Worm (Caenorhabditis elegans) whole organism, mixed stage, embryonic: ENCODE results near the gene best-9.

ENCODE experiments used
- M03D4.4 ChIP-seq: sonication (generic microtip); optimal IDR thresholded peaks from 2 replicates; lab custom pipeline; 2017; ENCODE audit warnings: mild to moderate bottlenecking, missing genetic modification characterization, missing compliant biosample characterization
- bed-3 ChIP-seq: fragments of 200-800 bp; sonication (Bioruptor generic); optimal IDR thresholded peaks from 3 replicates; lab custom pipeline; 2018; ENCODE audit warnings: mild to moderate bottlenecking, missing genetic modification characterization, moderate library complexity, missing compliant biosample characterization
- blmp-1 ChIP-seq: fragments of 150-350 bp; optimal IDR thresholded peaks from 2 replicates; lab custom pipeline; 2014; ENCODE audit warnings: missing biosample characterization, missing genetic modification characterization
- ceh-39 ChIP-seq: fragments of 150-350 bp; optimal IDR thresholded peaks from 2 replicates; lab custom pipeline; 2014; ENCODE audit warnings: missing biosample characterization, missing genetic modification characterization
- ceh-43 ChIP-seq: fragments of 200-800 bp; sonication (Bioruptor generic); optimal IDR thresholded peaks from 2 replicates; lab custom pipeline; 2018; ENCODE audit warnings: mild to moderate bottlenecking, missing genetic modification characterization, moderate library complexity, missing compliant biosample characterization
- ceh-83 ChIP-seq: fragments of 200-800 bp; sonication (Bioruptor generic); optimal IDR thresholded peaks from 2 replicates; lab custom pipeline; 2018; ENCODE audit warnings: mild to moderate bottlenecking, missing genetic modification characterization, missing compliant biosample characterization
- ces-1 ChIP-seq: fragments of 150-350 bp; optimal IDR thresholded peaks from 2 replicates; lab custom pipeline; 2014; ENCODE audit warnings: missing biosample characterization, missing genetic modification reagents, missing genetic modification characterization
- cnd-1 ChIP-seq: fragments of 200-800 bp; sonication (Bioruptor generic); optimal IDR thresholded peaks from 2 replicates; lab custom pipeline; 2018; ENCODE audit warnings: mild to moderate bottlenecking, missing genetic modification characterization, missing compliant biosample characterization
- drap-1 ChIP-seq: fragments of 200-800 bp; sonication (Bioruptor generic); optimal IDR thresholded peaks from 3 replicates; lab custom pipeline; 2018; ENCODE audit warnings: mild to moderate bottlenecking, missing genetic modification characterization, missing compliant biosample characterization
- elt-3 ChIP-seq: fragments of 150-350 bp; optimal IDR thresholded peaks from 2 replicates; lab custom pipeline; 2014; ENCODE audit warnings: missing biosample characterization, missing genetic modification characterization
- flh-1 ChIP-seq: fragments of 200-800 bp; sonication (Bioruptor generic); optimal IDR thresholded peaks from 2 replicates; lab custom pipeline; 2018; ENCODE audit warnings: mild to moderate bottlenecking, missing genetic modification characterization, moderate library complexity, missing compliant biosample characterization
- hlh-1 ChIP-seq: fragments of 150-350 bp; optimal IDR thresholded peaks from 2 replicates; lab custom pipeline; 2014; ENCODE audit warnings: missing biosample characterization, missing genetic modification reagents, missing genetic modification characterization
- lin-13 ChIP-seq: fragments of 150-350 bp; optimal IDR thresholded peaks from 2 replicates; lab custom pipeline; 2014; ENCODE audit warnings: missing biosample characterization, missing genetic modification characterization
- lin-32 ChIP-seq: fragments of 200-800 bp; sonication (Bioruptor generic); optimal IDR thresholded peaks from 2 replicates; lab custom pipeline; 2018; ENCODE audit warnings: mild to moderate bottlenecking, missing genetic modification characterization, missing compliant biosample characterization
- mab-5 ChIP-seq: fragments of 150-350 bp; optimal IDR thresholded peaks from 2 replicates; lab custom pipeline; 2014; ENCODE audit warnings: missing biosample characterization, missing genetic modification characterization
- mep-1 ChIP-seq: fragments of 150-350 bp; optimal IDR thresholded peaks from 2 replicates; lab custom pipeline; 2017; ENCODE audit warnings: missing biosample characterization, missing genetic modification reagents, missing genetic modification characterization, inconsistent platforms
- mls-2 ChIP-seq: sonication (generic microtip); optimal IDR thresholded peaks from 2 replicates; lab custom pipeline; 2016; ENCODE audit warnings: mild to moderate bottlenecking, missing genetic modification characterization, moderate library complexity, missing compliant biosample characterization
- nhr-12 ChIP-seq: fragments of 150-350 bp; optimal IDR thresholded peaks from 2 replicates; lab custom pipeline; 2014; ENCODE audit warnings: missing biosample characterization, missing genetic modification characterization
- nhr-2 ChIP-seq: fragments of 150-350 bp; optimal IDR thresholded peaks from 2 replicates; lab custom pipeline; 2014; ENCODE audit warnings: missing biosample characterization, missing genetic modification characterization
- nhr-28 ChIP-seq: fragments of 150-350 bp; optimal IDR thresholded peaks from 2 replicates; lab custom pipeline; 2014; ENCODE audit warnings: missing biosample characterization, missing genetic modification characterization
- nhr-76 ChIP-seq: sonication (generic microtip); optimal IDR thresholded peaks from 2 replicates; lab custom pipeline; 2017; ENCODE audit warnings: missing biosample characterization, missing genetic modification characterization
- pha-4 ChIP-seq: fragments of 150-350 bp; optimal IDR thresholded peaks from 2 replicates; lab custom pipeline; 2018; ENCODE audit warnings: missing biosample characterization, missing genetic modification reagents, missing genetic modification characterization
- sem-2 ChIP-seq: fragments of 200-800 bp; sonication (Bioruptor generic); optimal IDR thresholded peaks from 2 replicates; lab custom pipeline; 2018; ENCODE audit warnings: mild to moderate bottlenecking, missing genetic modification characterization, missing compliant biosample characterization
- snpc-4 ChIP-seq: fragments of 150-350 bp; optimal IDR thresholded peaks from 2 replicates; lab custom pipeline; 2014; ENCODE audit warnings: missing biosample characterization, missing genetic modification characterization
- sptf-1 ChIP-seq: sonication (generic microtip); optimal IDR thresholded peaks from 2 replicates; lab custom pipeline; 2017; ENCODE audit warnings: mild to moderate bottlenecking, missing genetic modification characterization, moderate library complexity, missing compliant biosample characterization
- tbx-8 ChIP-seq: fragments of 200-800 bp; sonication (Bioruptor generic); optimal IDR thresholded peaks from 2 replicates; lab custom pipeline; 2018; ENCODE audit warnings: mild to moderate bottlenecking, missing genetic modification characterization, moderate library complexity, missing compliant biosample characterization
- unc-120 ChIP-seq: sonication (generic microtip); optimal IDR thresholded peaks from 2 replicates; lab custom pipeline; 2017; ENCODE audit warnings: missing genetic modification characterization, missing compliant biosample characterization; ENCODE audit not compliant: poor library complexity, severe bottlenecking
- unc-39 ChIP-seq: fragments of 150-350 bp; optimal IDR thresholded peaks from 2 replicates; lab custom pipeline; 2014; ENCODE audit warnings: missing biosample characterization, missing genetic modification characterization
- zip-8 ChIP-seq: fragments of 150-350 bp; optimal IDR thresholded peaks from 2 replicates; lab custom pipeline; 2014; ENCODE audit warnings: missing biosample characterization, missing genetic modification characterization

The best-9 gene

DNA sequence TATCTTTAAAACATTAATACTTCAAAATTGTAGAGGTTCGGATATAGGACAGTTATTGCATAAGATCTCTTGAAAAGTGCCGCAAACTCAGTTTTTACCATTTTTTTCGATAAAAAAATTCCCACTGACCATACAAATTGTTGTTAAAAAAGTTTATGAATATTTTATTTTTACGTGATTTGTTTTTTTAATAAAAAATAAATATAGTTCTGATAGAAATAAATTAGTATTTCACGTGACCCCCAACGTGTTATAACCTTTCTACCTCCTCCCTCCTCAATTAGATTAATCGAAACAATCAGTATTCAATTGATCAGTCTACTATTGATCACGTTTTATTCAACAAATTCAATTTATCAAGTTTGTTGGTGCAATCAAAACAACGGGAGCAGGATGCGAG lies 29.1 kb upstream of the best-9 start, which contains the start of gene C01G5.4:
Gene C01G5.4 (plus strand): TSS at position 301 of the 400 bp plus-strand sequence.
- TF ChIP-seq ceh-83 (GFP tag; lab: Kevin White, UChicago) (no peak), mls-2 (tag; lab: Kevin White, UChicago) (no peak), pha-4 (tag; lab: Kevin White, UChicago) (no peak), snpc-4 (tag; lab: Kevin White, UChicago) (no peak), tbx-8 (GFP tag; lab: Kevin White, UChicago) (no peak), nhr-2 (tag; lab: Kevin White, UChicago) (no peak), drap-1 (GFP tag; lab: Kevin White, UChicago) (no peak), sem-2 (GFP tag; lab: Kevin White, UChicago) (no peak), zip-8 (tag; lab: Kevin White, UChicago) (no peak), mep-1 (tag; lab: Kevin White, UChicago) (no peak), lin-32 (GFP tag; lab: Kevin White, UChicago) (no peak), elt-3 (tag; lab: Kevin White, UChicago) (no peak), bed-3 (no peak), nhr-76 (tag; lab: Kevin White, UChicago) (no peak), M03D4.4 (tag; lab: Kevin White, UChicago) (no peak)
- TF ChIP-seq, all 35 proteins: peak for 0

DNA sequence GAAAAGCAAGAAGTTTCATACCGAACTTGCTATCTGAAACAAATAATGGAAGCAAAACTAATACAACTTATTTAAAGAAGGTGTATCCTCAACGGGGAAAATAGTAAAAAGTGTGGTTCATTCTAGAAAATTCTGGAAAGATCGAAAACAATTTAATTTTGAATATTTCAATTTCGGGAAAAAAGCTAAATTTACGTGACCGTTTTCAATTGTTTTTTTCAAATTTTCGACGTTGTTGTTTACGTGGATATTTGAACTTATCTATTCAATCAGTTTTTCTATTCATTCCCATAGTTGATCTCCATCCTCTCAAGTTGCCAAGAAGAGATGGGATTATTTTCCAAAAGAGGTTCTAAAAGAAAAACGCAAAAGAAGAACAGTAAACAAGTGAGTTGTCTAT lies 24.6 kb upstream of the best-9 start, which contains the start of gene C01G5.3:
Gene C01G5.3 (plus strand): TSS at position 301 of the 400 bp plus-strand sequence.
- TF ChIP-seq mls-2 (tag; lab: Kevin White, UChicago), result no peak
- TF ChIP-seq unc-120 (tag; lab: Kevin White, UChicago), result no peak
- no peak for TF ChIP-seq mab-5 (tag; lab: Kevin White, UChicago)
- TF ChIP-seq mep-1 (tag; lab: Kevin White, UChicago), result no peak
- TF ChIP-seq pha-4 (tag; lab: Kevin White, UChicago), result no peak
- TF ChIP-seq ceh-43, result no peak
- no peak for TF ChIP-seq ceh-39 (tag; lab: Kevin White, UChicago)
- TF ChIP-seq unc-39 (tag; lab: Kevin White, UChicago), result no peak
- TF ChIP-seq hlh-1 (tag; lab: Kevin White, UChicago), result no peak
- no peak for TF ChIP-seq ces-1 (GFP tag; lab: Kevin White, UChicago)
- TF ChIP-seq lin-13 (tag; lab: Kevin White, UChicago), result no peak
- no peak for TF ChIP-seq sem-2 (GFP tag; lab: Kevin White, UChicago)
- TF ChIP-seq M03D4.4 (tag; lab: Kevin White, UChicago), result no peak
- no peak for TF ChIP-seq bed-3
- no peak for TF ChIP-seq nhr-28 (tag; lab: Kevin White, UChicago)
- TF ChIP-seq nhr-2 (tag; lab: Kevin White, UChicago), result no peak
- TF ChIP-seq, all 35 proteins: peak for 0

DNA sequence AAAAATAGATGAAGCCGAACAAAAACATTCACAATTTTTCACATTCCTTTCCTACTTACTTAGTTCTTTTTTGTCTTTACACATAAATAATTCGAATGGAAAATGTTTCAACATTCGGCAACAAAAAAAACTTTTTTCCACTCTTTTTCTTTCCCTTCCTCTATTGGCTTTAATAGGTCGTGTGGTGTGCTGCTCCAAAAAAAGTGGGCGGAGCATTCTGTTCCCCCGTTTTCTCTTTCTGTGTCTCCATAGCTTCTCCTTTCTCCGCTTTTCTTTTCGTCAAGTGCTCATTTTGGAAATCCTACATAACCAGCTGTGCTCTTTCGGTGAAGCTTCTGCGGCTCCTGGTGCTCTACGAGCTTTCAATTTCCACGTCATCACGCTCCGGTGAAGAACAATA lies 19.1 kb upstream of the best-9 start, which contains the start of gene C01G5.25:
Gene C01G5.25 (plus strand): TSS at position 250 of the 400 bp plus-strand sequence.
- TF ChIP-seq cnd-1 (tag; lab: Kevin White, UChicago) (no peak), sptf-1 (tag; lab: Kevin White, UChicago) (no peak), nhr-28 (tag; lab: Kevin White, UChicago) (no peak), lin-13 (tag; lab: Kevin White, UChicago) (no peak), blmp-1 (tag; lab: Kevin White, UChicago) (no peak), zip-8 (tag; lab: Kevin White, UChicago) (no peak), drap-1 (GFP tag; lab: Kevin White, UChicago) (no peak), flh-1 (GFP tag; lab: Kevin White, UChicago) (no peak), tbx-8 (GFP tag; lab: Kevin White, UChicago) (no peak), ces-1 (GFP tag; lab: Kevin White, UChicago) (no peak), lin-32 (GFP tag; lab: Kevin White, UChicago) (no peak), sem-2 (GFP tag; lab: Kevin White, UChicago) (no peak), nhr-2 (tag; lab: Kevin White, UChicago) (no peak), pha-4 (tag; lab: Kevin White, UChicago) (no peak)

DNA sequence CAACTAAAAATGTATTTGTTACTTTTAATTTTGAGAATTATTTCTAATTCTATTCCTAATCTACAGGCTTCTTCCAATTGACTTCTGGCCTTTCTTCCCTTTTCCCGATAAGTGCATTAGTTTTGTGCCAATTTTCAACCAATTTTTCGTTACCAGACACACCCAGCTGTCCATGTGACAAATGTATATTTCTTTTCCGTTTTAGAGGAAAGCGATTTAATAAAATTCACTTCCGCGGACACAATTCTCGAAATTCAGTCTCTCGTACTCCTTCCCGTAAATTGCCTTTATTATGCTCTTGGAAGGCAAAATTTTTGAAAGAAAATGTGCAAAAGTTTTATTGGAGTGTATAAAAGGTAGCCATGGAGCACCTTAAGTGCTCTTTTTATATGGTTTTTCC lies 17.6 kb upstream of the best-9 start:
- TF ChIP-seq zip-8 (tag; lab: Kevin White, UChicago) (no peak), M03D4.4 (tag; lab: Kevin White, UChicago) (no peak), nhr-12 (no peak), ces-1 (GFP tag; lab: Kevin White, UChicago) (peak; percentile 92), bed-3 (no peak)

DNA sequence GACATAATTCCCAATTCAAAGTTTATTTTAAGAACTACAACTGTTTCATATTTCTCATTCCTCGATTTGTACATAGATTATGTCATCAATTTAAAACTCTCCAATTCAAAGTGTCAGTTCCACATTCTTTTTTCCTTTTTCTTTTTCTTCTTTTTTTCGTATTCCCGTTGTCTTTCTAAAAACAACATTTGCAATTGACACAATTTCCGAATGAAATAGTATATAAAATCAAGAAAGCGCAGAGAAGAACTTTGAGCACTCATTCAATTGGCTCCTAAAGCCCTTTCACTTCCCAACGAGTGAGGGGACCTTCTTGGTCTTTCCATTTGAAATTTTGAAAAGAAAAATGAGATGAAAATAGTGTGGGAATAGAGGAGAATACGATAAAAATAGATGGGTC lies 13.1 kb upstream of the best-9 start:
- no peak for TF ChIP-seq sptf-1 (tag; lab: Kevin White, UChicago)
- peak; percentile 74 for TF ChIP-seq ces-1 (GFP tag; lab: Kevin White, UChicago)
